Worm (Caenorhabditis elegans): Measurements from ENCODE around the gene Y49F6A.12.
A peak's percentile ranks its signal among the peaks of the same experiment; 100 is the strongest.

Gene Y49F6A.12

ce11 chrII:3616615-3617014 lies 21.2 kb downstream of the Y49F6A.12 start:
- TF ChIP-seq nfya-1 (tag; optimal IDR thresholded peaks at IDR 0.05) (peak; percentile 94), ets-4 (tag; optimal IDR thresholded peaks at IDR 0.05) (no peak)

ce11 chrII:3617512-3617911 lies 22.1 kb downstream of the Y49F6A.12 start, which contains the start of gene F40E12.1:
Gene F40E12.1, plus strand, starts transcription at chrII:3617812.
- TF ChIP-seq fkh-10 (GFP tag; optimal IDR thresholded peaks at IDR 0.05) (no peak), syd-9 (tag; optimal IDR thresholded peaks at IDR 0.05) (no peak)

- no peak for TF ChIP-seq K09A11.1 (tag; optimal IDR thresholded peaks at IDR 0.05; ENCODE audit: insufficient read depth)
- TF ChIP-seq nhr-11 (tag; optimal IDR thresholded peaks at IDR 0.05) = no peak
- no peak for TF ChIP-seq ceh-2 (tag; optimal IDR thresholded peaks at IDR 0.05)
- no peak for TF ChIP-seq elt-4 (tag; optimal IDR thresholded peaks at IDR 0.05)
- TF ChIP-seq rnt-1 (tag; optimal IDR thresholded peaks at IDR 0.05) = no peak
- no peak for TF ChIP-seq ceh-24 (tag; optimal IDR thresholded peaks at IDR 0.05)
- TF ChIP-seq pros-1 (tag; optimal IDR thresholded peaks at IDR 0.05) = no peak
- TF ChIP-seq ahr-1 (tag; optimal IDR thresholded peaks at IDR 0.05) = no peak
- TF ChIP-seq pha-4 (tag; optimal IDR thresholded peaks at IDR 0.05) = no peak
- no peak for TF ChIP-seq zip-5 (tag; optimal IDR thresholded peaks at IDR 0.05)
- TF ChIP-seq syd-9 (tag; optimal IDR thresholded peaks at IDR 0.05) = no peak
- TF ChIP-seq hlh-30 (tag; optimal IDR thresholded peaks at IDR 0.05; ENCODE audit: insufficient read depth) = no peak
- TF ChIP-seq nhr-232 (tag; optimal IDR thresholded peaks at IDR 0.05) = no peak
- TF ChIP-seq ref-2 (tag; optimal IDR thresholded peaks at IDR 0.05) = no peak
- no peak for TF ChIP-seq C38D4.7 (GFP tag; optimal IDR thresholded peaks at IDR 0.05)
- no peak for TF ChIP-seq unc-42 (tag; optimal IDR thresholded peaks at IDR 0.05)
- TF ChIP-seq pqm-1 (tag; optimal IDR thresholded peaks at IDR 0.05) = no peak
- no peak for TF ChIP-seq ceh-48 (tag; optimal IDR thresholded peaks at IDR 0.05)
- no peak for TF ChIP-seq gmeb-2 (tag; optimal IDR thresholded peaks at IDR 0.05)
These were observed 25.4 kb downstream of the Y49F6A.12 start for ce11 chrII:3620862-3621261.

DNA sequence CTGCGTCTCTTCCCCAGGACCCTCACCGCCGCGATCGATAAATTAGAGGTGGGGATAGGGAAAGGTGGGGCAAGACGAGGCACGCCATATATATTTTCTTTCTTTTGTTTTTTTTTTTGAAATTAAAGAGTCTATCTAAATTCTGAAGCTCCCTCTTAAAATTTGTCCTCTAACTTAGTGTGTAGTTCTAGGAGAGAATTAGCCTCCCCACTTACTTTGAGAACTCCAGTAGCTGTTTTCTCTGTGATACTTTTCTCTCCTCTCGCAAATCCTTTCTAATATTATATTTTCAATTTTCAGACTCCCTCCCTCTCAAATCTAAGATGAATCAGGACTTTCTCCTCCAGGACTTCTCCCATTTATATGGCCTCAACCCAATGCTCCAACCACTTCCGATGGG lies 26.6 kb downstream of the Y49F6A.12 start, which contains the start of gene M151.7:
TSS of gene M151.7 (plus strand) at position 301 of the 400 bp plus-strand sequence.
- TF ChIP-seq unc-55 (GFP tag; optimal IDR thresholded peaks at IDR 0.05) (no peak), tbx-2 (tag; optimal IDR thresholded peaks at IDR 0.05) (no peak), Y22D7AL.16 (tag; optimal IDR thresholded peaks at IDR 0.05) (no peak), npax-4 (tag; optimal IDR thresholded peaks at IDR 0.05) (no peak), che-1 (tag; optimal IDR thresholded peaks at IDR 0.05) (no peak), ceh-18 (tag; optimal IDR thresholded peaks at IDR 0.05) (no peak), ceh-34 (tag; optimal IDR thresholded peaks at IDR 0.05) (no peak), hlh-15 (tag; optimal IDR thresholded peaks at IDR 0.05) (no peak)

DNA sequence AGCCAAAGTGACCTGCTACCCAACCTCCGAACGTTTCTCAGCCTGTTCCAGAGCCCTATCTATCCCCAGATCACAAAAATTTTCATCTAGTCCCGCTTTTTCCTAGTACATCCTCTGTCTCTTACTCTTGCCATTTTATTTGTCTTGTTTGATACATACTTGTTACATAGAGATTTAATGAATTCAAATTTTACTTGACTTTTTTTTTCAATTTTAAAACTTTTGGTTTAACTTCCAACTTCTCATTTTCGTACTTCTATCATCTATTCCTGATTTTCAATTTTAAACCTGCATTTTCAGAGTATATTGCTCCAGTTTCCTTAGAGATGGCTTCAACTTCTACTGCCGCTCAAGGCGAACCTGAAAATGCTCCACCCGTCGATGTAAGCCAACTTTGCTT lies 31.4 kb downstream of the Y49F6A.12 start, which contains the start of gene M151.3:
TSS of gene M151.3 (plus strand) at position 301 of the 400 bp plus-strand sequence.
- TF ChIP-seq hlh-15 (tag; optimal IDR thresholded peaks at IDR 0.05) = no peak
- no peak for TF ChIP-seq ceh-45 (GFP tag; IDR thresholded peaks at IDR 0.05)
- no peak for TF ChIP-seq ets-4 (tag; optimal IDR thresholded peaks at IDR 0.05)
- no peak for TF ChIP-seq dve-1 (tag; optimal IDR thresholded peaks at IDR 0.05)
- TF ChIP-seq ama-1 (optimal IDR thresholded peaks at IDR 0.05) = no peak
- TF ChIP-seq hlh-30 (tag; optimal IDR thresholded peaks at IDR 0.05; ENCODE audit: insufficient read depth) = no peak
- no peak for TF ChIP-seq sox-2 (GFP tag; IDR thresholded peaks at IDR 0.05)
- no peak for TF ChIP-seq T23F11.4 (GFP tag; optimal IDR thresholded peaks at IDR 0.05)
- no peak for TF ChIP-seq ceh-48 (tag; optimal IDR thresholded peaks at IDR 0.05)

All from whole organism, late embryonic.